Fruit fly (Drosophila melanogaster) whole organism, embryonic: ENCODE measurements around the gene Nca.

ENCODE experiments used
- CG10274 ChIP-seq: fragments of 200-800 bp; sonication (Bioruptor generic); optimal IDR thresholded peaks from 3 replicates; lab custom pipeline; 2017; ENCODE audit warnings: missing biosample characterization, mild to moderate bottlenecking, missing genetic modification characterization
- CG10565 ChIP-seq: fragments of 200-800 bp; sonication (Bioruptor generic); optimal IDR thresholded peaks from 3 replicates; lab custom pipeline; 2016; ENCODE audit warnings: missing biosample characterization, mild to moderate bottlenecking, missing genetic modification characterization
- CG12744 ChIP-seq: fragments of 200-800 bp; sonication (Bioruptor generic); optimal IDR thresholded peaks from 2 replicates; lab custom pipeline; 2016; ENCODE audit warnings: missing biosample characterization, missing genetic modification characterization
- CG15073 ChIP-seq: fragments of 200-800 bp; sonication (Bioruptor generic); optimal IDR thresholded peaks from 2 replicates; lab custom pipeline; 2016; ENCODE audit warnings: missing biosample characterization, missing genetic modification characterization
- CG1602 ChIP-seq: fragments of 200-800 bp; sonication (Bioruptor generic); optimal IDR thresholded peaks from 3 replicates; lab custom pipeline; 2016; ENCODE audit warnings: missing biosample characterization, missing genetic modification characterization
- CG17385 ChIP-seq: fragments of 200-800 bp; sonication (Bioruptor generic); optimal IDR thresholded peaks from 3 replicates; lab custom pipeline; 2018; ENCODE audit warnings: missing biosample characterization, mild to moderate bottlenecking, missing genetic modification characterization
- CG18476 ChIP-seq: fragments of 200-800 bp; sonication (Bioruptor generic); optimal IDR thresholded peaks from 2 replicates; lab custom pipeline; 2016; ENCODE audit warnings: missing biosample characterization, mild to moderate bottlenecking, missing genetic modification characterization
- CG3726 ChIP-seq: fragments of 200-800 bp; sonication (Bioruptor generic); IDR thresholded peaks from 3 replicates; pipeline ENCODE4, ENCODE4 v1.3.6; 2022; ENCODE audit warnings: missing biosample characterization, missing genetic modification characterization
- CG3847 ChIP-seq: fragments of 200-800 bp; sonication (Bioruptor generic); IDR thresholded peaks from 2 replicates; pipeline ENCODE4 v1.3.6; 2022; ENCODE audit warnings: missing biosample characterization, missing genetic modification characterization
- CG4730 ChIP-seq: fragments of 200-800 bp; sonication (Bioruptor generic); IDR thresholded peaks from 2 replicates; pipeline ENCODE4 v1.3.6; 2022; ENCODE audit warnings: missing biosample characterization, missing genetic modification characterization
- CG8089 ChIP-seq: fragments of 200-800 bp; sonication (Bioruptor generic); optimal IDR thresholded peaks from 3 replicates; lab custom pipeline; 2016; ENCODE audit warnings: missing biosample characterization, missing genetic modification characterization
- CG8478 ChIP-seq: fragments of >200 bp; optimal IDR thresholded peaks from 2 replicates; lab custom pipeline; 2018
- CG9727 ChIP-seq: fragments of 200-800 bp; sonication (Bioruptor generic); optimal IDR thresholded peaks from 3 replicates; lab custom pipeline; 2017; ENCODE audit warnings: missing biosample characterization, mild to moderate bottlenecking, missing genetic modification characterization
- CG9932 ChIP-seq: fragments of 200-800 bp; sonication (Bioruptor generic); IDR thresholded peaks from 2 replicates; pipeline ENCODE4 v1.3.6; 2022; ENCODE audit warnings: missing biosample characterization, missing genetic modification characterization
- Dfd ChIP-seq, 2 experiments: fragments of >200 bp; optimal IDR thresholded peaks; 2 replicates each; lab custom pipeline; 2017; ENCODE audit warnings: missing biosample characterization in 2 of 2, missing genetic modification characterization in 2 of 2
- Ets65A ChIP-seq: fragments of 200-800 bp; sonication (Bioruptor generic); peaks from one replicate; lab custom pipeline; 2016; ENCODE audit warnings: missing biosample characterization, missing genetic modification characterization
- Gug ChIP-seq: fragments of 200-800 bp; sonication (Bioruptor generic); IDR thresholded peaks from 4 replicates; pipeline ENCODE4 v1.3.6; 2022; ENCODE audit warnings: missing biosample characterization, missing genetic modification characterization
- HLH3B ChIP-seq: fragments of 200-800 bp; sonication (Bioruptor generic); IDR thresholded peaks from 2 replicates; pipeline ENCODE4 v1.3.6; 2022; ENCODE audit warnings: missing biosample characterization, missing genetic modification characterization
- Hey ChIP-seq: fragments of 200-800 bp; sonication (Bioruptor generic); optimal IDR thresholded peaks from 3 replicates; lab custom pipeline; 2018; ENCODE audit warnings: missing biosample characterization, mild to moderate bottlenecking, missing genetic modification characterization
- Hr51 ChIP-seq, 2 experiments: fragments of 200-800 bp; sonication (Bioruptor generic); optimal IDR thresholded peaks; 2 replicates in 1 of 2; 3 replicates in 1 of 2; lab custom pipeline; 2016 to 2018; ENCODE audit warnings: missing biosample characterization in 2 of 2, missing genetic modification characterization in 2 of 2, mild to moderate bottlenecking in 1 of 2, moderate library complexity in 1 of 2
- Jarid2 ChIP-seq: fragments of 200-800 bp; sonication (Bioruptor generic); optimal IDR thresholded peaks from 3 replicates; lab custom pipeline; 2017; ENCODE audit warnings: mild to moderate bottlenecking, missing biosample characterization, missing genetic modification reagents, missing genetic modification characterization
- MBD-R2 ChIP-seq: fragments of 200-800 bp; sonication (Bioruptor generic); IDR thresholded peaks from 2 replicates; pipeline ENCODE4 v1.3.6; 2022; ENCODE audit warnings: missing biosample characterization, missing genetic modification characterization
- MTF-1 ChIP-seq: fragments of 200-800 bp; sonication (Bioruptor generic); optimal IDR thresholded peaks from 2 replicates; lab custom pipeline; 2018; ENCODE audit warnings: missing biosample characterization, mild to moderate bottlenecking, missing genetic modification characterization, borderline replicate concordance
- Meics ChIP-seq: fragments of 200-800 bp; sonication (Bioruptor generic); optimal IDR thresholded peaks from 2 replicates; lab custom pipeline; 2017; ENCODE audit warnings: missing biosample characterization, mild to moderate bottlenecking, missing genetic modification characterization
- NfI ChIP-seq: fragments of 200-800 bp; sonication (Bioruptor generic); optimal IDR thresholded peaks from 3 replicates; lab custom pipeline; 2018; ENCODE audit warnings: missing biosample characterization, mild to moderate bottlenecking, missing genetic modification characterization, moderate library complexity
- Oaz ChIP-seq: fragments of 200-800 bp; sonication (Bioruptor generic); IDR thresholded peaks from 2 replicates; pipeline ENCODE4 v1.3.6; 2022; ENCODE audit warnings: missing biosample characterization, missing genetic modification characterization
- Ptx1 ChIP-seq: fragments of 200-800 bp; sonication (Bioruptor generic); IDR thresholded peaks from 2 replicates; pipeline ENCODE4 v1.3.6; 2022; ENCODE audit warnings: missing biosample characterization, missing genetic modification characterization
- bsh ChIP-seq, 2 experiments: fragments of 200-800 bp; sonication (Bioruptor generic); optimal IDR thresholded peaks; 2 replicates each; lab custom pipeline; 2017 to 2018; ENCODE audit warnings: mild to moderate bottlenecking in 2 of 2, missing biosample characterization in 2 of 2, missing genetic modification characterization in 2 of 2, moderate library complexity in 1 of 2
- chn ChIP-seq: fragments of 200-800 bp; sonication (Bioruptor generic); optimal IDR thresholded peaks from 2 replicates; lab custom pipeline; 2016; ENCODE audit warnings: missing biosample characterization, missing genetic modification characterization
- crp ChIP-seq, 2 experiments: fragments of 200-800 bp; sonication (Bioruptor generic); optimal IDR thresholded peaks; 2 replicates in 1 of 2; 3 replicates in 1 of 2; lab custom pipeline; 2017; ENCODE audit warnings: missing biosample characterization in 2 of 2, missing genetic modification characterization in 2 of 2, mild to moderate bottlenecking in 1 of 2, moderate library complexity in 1 of 2
- dm ChIP-seq: fragments of 200-800 bp; sonication (Bioruptor generic); optimal IDR thresholded peaks from 3 replicates; lab custom pipeline; 2016; ENCODE audit warnings: missing biosample characterization, missing genetic modification characterization
- en ChIP-seq: fragments of 200-800 bp; sonication (Bioruptor generic); optimal IDR thresholded peaks from 2 replicates; lab custom pipeline; 2016; ENCODE audit warnings: missing biosample characterization, missing genetic modification characterization
- gem ChIP-seq: fragments of 200-800 bp; sonication (Bioruptor generic); optimal IDR thresholded peaks from 2 replicates; lab custom pipeline; 2019; ENCODE audit warnings: missing biosample characterization, mild to moderate bottlenecking, missing genetic modification characterization, moderate library complexity
- hbn ChIP-seq: fragments of 200-800 bp; sonication (Bioruptor generic); IDR thresholded peaks from 2 replicates; pipeline ENCODE4 v1.3.6; 2022; ENCODE audit warnings: missing biosample characterization, missing genetic modification characterization; ENCODE audit not compliant: partially characterized antibody
- hkb ChIP-seq, 2 experiments: fragments of 200-800 bp in 1 of 2; fragments of >200 bp in 1 of 2; sonication (Bioruptor generic) in 1 of 2; IDR thresholded peaks in 1 of 2; optimal IDR thresholded peaks in 1 of 2; 2 replicates each; pipeline versions ENCODE4 v1.3.6 to Lab custom; 2017 to 2022; ENCODE audit warnings: missing biosample characterization in 1 of 2, missing genetic modification characterization in 1 of 2
- inv ChIP-seq: fragments of 200-800 bp; sonication (Bioruptor generic); IDR thresholded peaks from 2 replicates; pipeline ENCODE4 v1.3.6; 2022; ENCODE audit warnings: missing biosample characterization, missing genetic modification characterization; ENCODE audit not compliant: partially characterized antibody
- lov ChIP-seq, 2 experiments: fragments of 200-800 bp in 1 of 2; fragments of >200 bp in 1 of 2; sonication (Bioruptor generic) in 1 of 2; IDR thresholded peaks in 1 of 2; optimal IDR thresholded peaks in 1 of 2; 2 replicates in 1 of 2; 3 replicates in 1 of 2; pipeline versions ENCODE4 v1.3.6 to Lab custom; 2017 to 2022; ENCODE audit warnings: missing biosample characterization in 1 of 2, missing genetic modification characterization in 1 of 2
- oc ChIP-seq: fragments of 200-800 bp; sonication (Bioruptor generic); optimal IDR thresholded peaks from 2 replicates; lab custom pipeline; 2018; ENCODE audit warnings: missing biosample characterization, mild to moderate bottlenecking, missing genetic modification characterization, moderate library complexity
- odd ChIP-seq: fragments of 200-800 bp; sonication (Bioruptor generic); optimal IDR thresholded peaks from 2 replicates; lab custom pipeline; 2017; ENCODE audit warnings: missing biosample characterization, mild to moderate bottlenecking, missing genetic modification characterization
- pb ChIP-seq: fragments of 200-800 bp; sonication (Bioruptor generic); optimal IDR thresholded peaks from 3 replicates; lab custom pipeline; 2016; ENCODE audit warnings: missing biosample characterization, missing genetic modification characterization
- pfk ChIP-seq: fragments of 200-800 bp; sonication (Bioruptor generic); optimal IDR thresholded peaks from 2 replicates; lab custom pipeline; 2018; ENCODE audit warnings: missing biosample characterization, mild to moderate bottlenecking, missing genetic modification characterization, moderate library complexity
- phol ChIP-seq: fragments of 200-800 bp; sonication (Bioruptor generic); optimal IDR thresholded peaks from 3 replicates; lab custom pipeline; 2018; ENCODE audit warnings: missing biosample characterization, mild to moderate bottlenecking, missing genetic modification characterization, moderate library complexity
- pum ChIP-seq: fragments of 200-800 bp; sonication (Bioruptor generic); optimal IDR thresholded peaks from 2 replicates; lab custom pipeline; 2016; ENCODE audit warnings: missing biosample characterization, missing genetic modification characterization
- run ChIP-seq: fragments of 200-800 bp; sonication (Bioruptor generic); optimal IDR thresholded peaks from 3 replicates; lab custom pipeline; 2018; ENCODE audit warnings: missing biosample characterization, mild to moderate bottlenecking, missing genetic modification characterization
- scrt ChIP-seq: fragments of 200-800 bp; sonication (Bioruptor generic); optimal IDR thresholded peaks from 2 replicates; lab custom pipeline; 2018; ENCODE audit warnings: missing biosample characterization, mild to moderate bottlenecking, missing genetic modification characterization, moderate library complexity
- sens ChIP-seq: fragments of 200-800 bp; sonication (Bioruptor generic); peaks from one replicate; lab custom pipeline; 2016; ENCODE audit warnings: missing biosample characterization, missing genetic modification characterization
- sna ChIP-seq: fragments of 200-800 bp; sonication (Bioruptor generic); IDR thresholded peaks from 2 replicates; pipeline ENCODE4 v1.3.6; 2022; ENCODE audit warnings: missing biosample characterization, missing genetic modification characterization; ENCODE audit not compliant: partially characterized antibody
- ssp ChIP-seq: fragments of 200-800 bp; sonication (Bioruptor generic); IDR thresholded peaks from 2 replicates; pipeline ENCODE4 v1.3.6; 2022; ENCODE audit warnings: missing biosample characterization, missing genetic modification characterization
- vvl ChIP-seq: fragments of 200-800 bp; sonication (Bioruptor generic); IDR thresholded peaks from 2 replicates; pipeline ENCODE4 v1.3.6; 2022; ENCODE audit warnings: missing biosample characterization, missing genetic modification characterization
- zen ChIP-seq: fragments of 200-800 bp; sonication (Bioruptor generic); optimal IDR thresholded peaks from 3 replicates; lab custom pipeline; 2018; ENCODE audit warnings: missing biosample characterization, mild to moderate bottlenecking, missing genetic modification characterization, moderate library complexity

Gene Nca

dm6 chr3L:19961805-19962204, 29.9 kb upstream of the Nca start (continued):
- TF ChIP-seq Dfd (GFP tag; optimal IDR thresholded peaks at IDR 0.05; lab: Kevin White, UChicago) (no peak), pum (GFP tag; lab: Kevin White, UChicago) (no peak), CG18476 (GFP tag; lab: Kevin White, UChicago) (no peak), MBD-R2 (GFP tag; lab: Robert Waterston, UW) (no peak), CG3847 (GFP tag; lab: Robert Waterston, UW) (no peak), scrt (no peak), gem (tag; lab: Kevin White, UChicago) (peak; percentile 40), zen (tag; lab: Kevin White, UChicago) (no peak), crp (GFP tag; optimal IDR thresholded peaks at IDR 0.05; lab: Kevin White, UChicago) (no peak), ssp (GFP tag; lab: Robert Waterston, UW) (no peak), HLH3B (GFP tag; lab: Robert Waterston, UW) (no peak), Hr51 (GFP tag; optimal IDR thresholded peaks at IDR 0.05; lab: Kevin White, UChicago) (peak in 1 of 2 experiments; percentile 52), CG4730 (GFP tag; lab: Robert Waterston, UW) (no peak), CG17385 (peak; percentile 21), pb (GFP tag; lab: Kevin White, UChicago) (no peak), hbn (GFP tag; lab: Robert Waterston, UW) (no peak), bsh (GFP tag; optimal IDR thresholded peaks at IDR 0.05; lab: Kevin White, UChicago) (no peak), CG8089 (GFP tag; lab: Kevin White, UChicago) (no peak), NfI (peak; percentile 50), phol (no peak), oc (no peak), CG8478 (lab: Kevin White, UChicago) (no peak), Ptx1 (GFP tag; lab: Robert Waterston, UW) (no peak), hkb (optimal IDR thresholded peaks at IDR 0.05; lab: Kevin White, UChicago) (no peak), hkb (GFP tag; IDR thresholded peaks at IDR 0.05; lab: Robert Waterston, UW) (peak; percentile 27; the same call in 1 of the 2 replicates), Meics (GFP tag; lab: Kevin White, UChicago) (peak; percentile 36), chn (no peak), CG12744 (GFP tag; lab: Kevin White, UChicago) (no peak), Jarid2 (GFP tag; lab: Kevin White, UChicago) (no peak), Oaz (peak; percentile 16; the same call in 1 of the 2 replicates), run (no peak), CG10565 (GFP tag; lab: Kevin White, UChicago) (no peak), CG9727 (GFP tag; lab: Kevin White, UChicago) (no peak), odd (GFP tag; lab: Kevin White, UChicago) (peak; percentile 5), en (GFP tag; lab: Kevin White, UChicago) (no peak), sens (peak; percentile 30), sna (GFP tag; lab: Robert Waterston, UW) (no peak), CG15073 (GFP tag; lab: Kevin White, UChicago) (no peak), lov (optimal IDR thresholded peaks at IDR 0.05; lab: Kevin White, UChicago) (no peak), lov (GFP tag; IDR thresholded peaks at IDR 0.05; lab: Robert Waterston, UW) (no peak), CG9932 (GFP tag; lab: Robert Waterston, UW) (no peak), dm (GFP tag; lab: Kevin White, UChicago) (no peak), pfk (GFP tag; lab: Kevin White, UChicago) (no peak), CG3726 (GFP tag; lab: Robert Waterston, UW) (no peak), Hey (tag; lab: Kevin White, UChicago) (no peak), Ets65A (peak; percentile 90), CG10274 (GFP tag; lab: Kevin White, UChicago) (no peak), inv (GFP tag; lab: Robert Waterston, UW) (no peak), Gug (GFP tag; lab: Robert Waterston, UW) (no peak), vvl (GFP tag; lab: Robert Waterston, UW) (no peak; the same call in 1 of the 2 replicates), CG1602 (no peak), MTF-1 (GFP tag; lab: Kevin White, UChicago) (no peak)
